Worm (Caenorhabditis elegans): ENCODE data around the gene Y39G8B.7.

DNA sequence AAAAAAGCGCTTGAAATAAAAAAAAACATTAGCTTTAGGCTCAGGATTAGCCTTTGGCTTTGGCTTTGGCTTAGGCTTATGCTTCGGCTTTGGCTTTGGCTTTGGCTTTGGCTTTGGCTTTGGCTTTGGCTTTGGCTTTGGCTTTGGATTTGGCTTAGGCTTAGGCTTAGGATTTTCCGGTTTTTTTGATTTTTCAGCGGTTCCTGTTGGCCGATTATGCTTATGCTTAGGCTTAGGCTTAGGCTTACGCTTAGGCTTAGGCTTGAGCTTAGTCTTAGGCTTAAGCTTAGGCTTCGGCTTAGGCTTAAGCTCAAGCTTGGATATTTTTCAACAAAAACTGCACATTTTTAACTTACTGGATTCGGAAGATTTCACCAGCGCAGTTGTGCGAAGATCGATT is 20.7 kb downstream of the Y39G8B.7 start:
- TF ChIP-seq rnt-1 (tag; optimal IDR thresholded peaks at IDR 0.05): no peak
- no peak for TF ChIP-seq nhr-11 (tag; optimal IDR thresholded peaks at IDR 0.05)
- no peak for TF ChIP-seq elt-4 (tag; optimal IDR thresholded peaks at IDR 0.05)
- TF ChIP-seq fax-1 (tag; optimal IDR thresholded peaks at IDR 0.05): no peak
- no peak for TF ChIP-seq ceh-19 (GFP tag; optimal IDR thresholded peaks at IDR 0.05)
- no peak for TF ChIP-seq ama-1 (optimal IDR thresholded peaks at IDR 0.05)
- TF ChIP-seq syd-9 (tag; optimal IDR thresholded peaks at IDR 0.05): no peak
- no peak for TF ChIP-seq pqm-1 (tag; optimal IDR thresholded peaks at IDR 0.05)
- no peak for TF ChIP-seq hlh-30 (tag; optimal IDR thresholded peaks at IDR 0.05; ENCODE audit: insufficient read depth)
